Fruit fly (Drosophila melanogaster) whole organism, pupa: ENCODE results near the gene CG32756.
A peak's percentile ranks its signal among the peaks of the same experiment; 100 is the strongest.

Experiments used
- CG10348 ChIP-seq: fragments of 200-800 bp; sonication (Bioruptor generic); IDR thresholded peaks from 2 replicates; pipeline ENCODE4 v1.3.6; 2022; ENCODE audit warnings: missing biosample characterization, missing genetic modification characterization
- CG12605 ChIP-seq: fragments of 200-800 bp; sonication (Bioruptor generic); IDR thresholded peaks from 2 replicates; pipeline ENCODE4 v1.3.6; 2022; ENCODE audit warnings: missing biosample characterization, missing genetic modification characterization
- CG13204 ChIP-seq: fragments of 200-800 bp; sonication (Bioruptor generic); optimal IDR thresholded peaks from 2 replicates; lab custom pipeline; 2018; ENCODE audit warnings: missing biosample characterization, mild to moderate bottlenecking, missing genetic modification characterization, moderate library complexity
- CG14655 ChIP-seq: fragments of 200-800 bp; sonication (Bioruptor generic); optimal IDR thresholded peaks from 3 replicates; lab custom pipeline; 2017; ENCODE audit warnings: mild to moderate bottlenecking, missing biosample characterization, missing genetic modification reagents, missing genetic modification characterization
- CG15710 ChIP-seq: fragments of 200-800 bp; sonication (Bioruptor generic); optimal IDR thresholded peaks from 2 replicates; lab custom pipeline; 2018; ENCODE audit warnings: missing biosample characterization, mild to moderate bottlenecking, missing genetic modification characterization, moderate library complexity
- CG17806 ChIP-seq: fragments of 200-800 bp; sonication (Bioruptor generic); optimal IDR thresholded peaks from 2 replicates; lab custom pipeline; 2018; ENCODE audit warnings: missing biosample characterization, mild to moderate bottlenecking, missing genetic modification characterization, moderate library complexity
- CG32121 ChIP-seq: fragments of 200-800 bp; sonication (Bioruptor generic); IDR thresholded peaks from 2 replicates; pipeline ENCODE4 v1.3.6; 2022; ENCODE audit warnings: missing biosample characterization, missing genetic modification characterization
- CG34367 ChIP-seq: fragments of 200-800 bp; sonication (Bioruptor generic); optimal IDR thresholded peaks from 2 replicates; lab custom pipeline; 2018; ENCODE audit warnings: missing biosample characterization, mild to moderate bottlenecking, missing genetic modification characterization
- CG4496 ChIP-seq: fragments of 200-800 bp; sonication (Bioruptor generic); IDR thresholded peaks from 3 replicates; pipeline ENCODE4 v1.3.6; 2022; ENCODE audit warnings: missing biosample characterization, missing genetic modification characterization
- CG8159 ChIP-seq: fragments of 200-800 bp; sonication (Bioruptor generic); optimal IDR thresholded peaks from 3 replicates; lab custom pipeline; 2018; ENCODE audit warnings: missing biosample characterization, mild to moderate bottlenecking, missing genetic modification characterization, moderate library complexity
- CG8301 ChIP-seq: fragments of 200-800 bp; sonication (Bioruptor generic); optimal IDR thresholded peaks from 2 replicates; lab custom pipeline; 2018; ENCODE audit warnings: missing biosample characterization, mild to moderate bottlenecking, missing genetic modification characterization
- CG9948 ChIP-seq: fragments of 200-800 bp; sonication (Bioruptor generic); optimal IDR thresholded peaks from 2 replicates; lab custom pipeline; 2018; ENCODE audit warnings: missing biosample characterization, mild to moderate bottlenecking, missing genetic modification characterization, moderate library complexity
- D1 ChIP-seq: fragments of 200-800 bp; sonication (Bioruptor generic); optimal IDR thresholded peaks from 2 replicates; lab custom pipeline; 2018; ENCODE audit warnings: missing biosample characterization, mild to moderate bottlenecking, missing genetic modification characterization, moderate library complexity
- EcR ChIP-seq: fragments of 200-800 bp; sonication (Bioruptor generic); optimal IDR thresholded peaks from 3 replicates; lab custom pipeline; 2019; ENCODE audit warnings: missing biosample characterization, missing genetic modification characterization, mild to moderate bottlenecking, moderate library complexity, missing genetic modification reagents
- Ets98B ChIP-seq: fragments of 200-800 bp; sonication (Bioruptor generic); IDR thresholded peaks from 2 replicates; pipeline ENCODE4 v1.3.6; 2022; ENCODE audit warnings: missing biosample characterization, missing genetic modification characterization
- Pif1A ChIP-seq: fragments of 200-800 bp; sonication (Bioruptor generic); optimal IDR thresholded peaks from 3 replicates; lab custom pipeline; 2016; ENCODE audit warnings: missing biosample characterization, missing genetic modification characterization
- Pif1B ChIP-seq: fragments of 200-800 bp; sonication (Bioruptor generic); optimal IDR thresholded peaks from 3 replicates; lab custom pipeline; 2016; ENCODE audit warnings: missing biosample characterization, missing genetic modification characterization
- Snoo ChIP-seq: fragments of 200-800 bp; sonication (Bioruptor generic); optimal IDR thresholded peaks from 3 replicates; lab custom pipeline; 2017; ENCODE audit warnings: missing biosample characterization, mild to moderate bottlenecking, missing genetic modification characterization, inconsistent platforms
- fd96Ca ChIP-seq: fragments of 200-800 bp; sonication (Bioruptor generic); IDR thresholded peaks from 3 replicates; pipeline ENCODE4 v1.3.6; 2022; ENCODE audit warnings: missing biosample characterization, missing genetic modification characterization
- gl ChIP-seq: fragments of 200-800 bp; sonication (Bioruptor generic); optimal IDR thresholded peaks from 2 replicates; lab custom pipeline; 2018; ENCODE audit warnings: missing biosample characterization, mild to moderate bottlenecking, missing genetic modification characterization
- rn ChIP-seq: fragments of 200-800 bp; sonication (Bioruptor generic); IDR thresholded peaks from 2 replicates; pipeline ENCODE4 v1.3.6; 2022; ENCODE audit warnings: missing biosample characterization, missing genetic modification characterization

The CG32756 gene

dm6 chrX:5905086-5905400 is 40.4 kb upstream of the CG32756 start:
- no peak for TF ChIP-seq CG32121 (GFP tag; lab: Robert Waterston, UW)
- TF ChIP-seq CG12605 = no peak
- no peak for TF ChIP-seq Ets98B (GFP tag; lab: Robert Waterston, UW)
- TF ChIP-seq EcR = no peak
- TF ChIP-seq CG8301 = peak; percentile 24
- no peak for TF ChIP-seq CG15710
- no peak for TF ChIP-seq CG14655 (GFP tag; lab: Kevin White, UChicago)

- TF ChIP-seq CG15710 (no peak), CG32121 (GFP tag; lab: Robert Waterston, UW) (no peak), CG17806 (tag; lab: Kevin White, UChicago) (no peak), CG14655 (GFP tag; lab: Kevin White, UChicago) (no peak), CG9948 (no peak), Pif1A (no peak), fd96Ca (GFP tag; lab: Robert Waterston, UW) (no peak), CG8301 (no peak), EcR (no peak), Pif1B (GFP tag; lab: Kevin White, UChicago) (no peak), Snoo (no peak), D1 (tag; lab: Kevin White, UChicago) (no peak), CG12605 (no peak), rn (GFP tag; lab: Robert Waterston, UW) (no peak), gl (tag; lab: Kevin White, UChicago) (no peak), CG34367 (no peak), CG13204 (GFP tag; lab: Kevin White, UChicago) (no peak), CG4496 (GFP tag; lab: Robert Waterston, UW) (no peak), CG10348 (GFP tag; lab: Robert Waterston, UW) (no peak)
These were observed 40.0 kb upstream of the CG32756 start, which contains the start of gene CG4020 for dm6 chrX:5905446-5905845. Gene CG4020 (plus strand): TSS chrX:5905746.

- TF ChIP-seq Snoo (peak; percentile 26), CG34367 (no peak), CG15710 (peak; percentile 3), D1 (tag; lab: Kevin White, UChicago) (no peak), gl (tag; lab: Kevin White, UChicago) (no peak), fd96Ca (GFP tag; lab: Robert Waterston, UW) (no peak), rn (GFP tag; lab: Robert Waterston, UW) (no peak), CG10348 (GFP tag; lab: Robert Waterston, UW) (no peak), CG8159 (peak; percentile 16), CG4496 (GFP tag; lab: Robert Waterston, UW) (no peak; the same call in 2 of the 3 replicates), CG14655 (GFP tag; lab: Kevin White, UChicago) (no peak), EcR (peak; percentile 4), CG13204 (GFP tag; lab: Kevin White, UChicago) (no peak), Pif1B (GFP tag; lab: Kevin White, UChicago) (no peak), CG32121 (GFP tag; lab: Robert Waterston, UW) (no peak), CG17806 (tag; lab: Kevin White, UChicago) (no peak), Pif1A (no peak), CG8301 (no peak), Ets98B (GFP tag; lab: Robert Waterston, UW) (no peak), CG9948 (no peak), CG12605 (no peak)
These were observed 37.6 kb upstream of the CG32756 start, which contains the start of gene CG12236 for dm6 chrX:5907916-5908315. Gene CG12236 (plus strand): TSS chrX:5908135.

- TF ChIP-seq EcR (peak; percentile 89), CG9948 (no peak)
These were observed 30.3 kb upstream of the CG32756 start for dm6 chrX:5914992-5915751.

- TF ChIP-seq CG12605 (no peak), CG32121 (GFP tag; lab: Robert Waterston, UW) (0 out of 2 replicates have a peak, but pooled peaks have one; percentile 7), fd96Ca (GFP tag; lab: Robert Waterston, UW) (0 out of 3 replicates have a peak, but pooled peaks have one; percentile 51), CG34367 (peak; percentile 5), Ets98B (GFP tag; lab: Robert Waterston, UW) (peak; percentile 30; the same call in 1 of the 2 replicates), Pif1A (no peak), CG8159 (peak; percentile 2), CG4496 (GFP tag; lab: Robert Waterston, UW) (0 out of 3 replicates have a peak, but pooled peaks have one; percentile 4)
These were observed 29.6 kb upstream of the CG32756 start for dm6 chrX:5915752-5916493.

- TF ChIP-seq CG4496 (GFP tag; lab: Robert Waterston, UW) = 0 out of 3 replicates have a peak, but pooled peaks have one; percentile 5
- no peak for TF ChIP-seq rn (GFP tag; lab: Robert Waterston, UW)
- TF ChIP-seq CG10348 (GFP tag; lab: Robert Waterston, UW) = no peak
- no peak for TF ChIP-seq CG8159
- no peak for TF ChIP-seq Ets98B (GFP tag; lab: Robert Waterston, UW)
- peak; percentile 17 for TF ChIP-seq Pif1A
- TF ChIP-seq CG12605 = peak; percentile 30; the same call in 1 of the 2 replicates
- TF ChIP-seq CG34367 = no peak
- peak; percentile 81 for TF ChIP-seq D1 (tag; lab: Kevin White, UChicago)
These were observed 28.8 kb upstream of the CG32756 start, which contains the start of the genes Shmt and CG3726 for dm6 chrX:5916494-5917309. Gene Shmt (minus strand): TSS chrX:5916797. Gene CG3726 (plus strand): TSS chrX:5917097.
